Worm (Caenorhabditis elegans) whole organism, L1 larva: ENCODE data around the gene col-156.

Source experiments
- C04F5.9 ChIP-seq: sonication (generic microtip); optimal IDR thresholded peaks from 2 replicates; lab custom pipeline; 2016; ENCODE audit warnings: missing genetic modification characterization, missing compliant biosample characterization
- ceh-88 ChIP-seq: fragments of 200-800 bp; sonication (Bioruptor generic); IDR thresholded peaks from 2 replicates; pipeline ENCODE4 v1.3.6; 2022; ENCODE audit warnings: missing genetic modification characterization, missing compliant biosample characterization
- dsc-1 ChIP-seq: sonication (generic microtip); optimal IDR thresholded peaks from 2 replicates; lab custom pipeline; 2016; ENCODE audit warnings: mild to moderate bottlenecking, missing genetic modification characterization, missing compliant biosample characterization
- elt-3 ChIP-seq, 6 experiments: fragments of 150-350 bp in 1 of 6; sonication (generic microtip); optimal IDR thresholded peaks; 2 replicates each; lab custom pipeline; 2017 to 2018; ENCODE audit warnings: missing biosample characterization in 6 of 6, missing genetic modification characterization in 6 of 6, inconsistent platforms in 1 of 6
- ets-5 ChIP-seq: fragments of 200-800 bp; sonication (Bioruptor generic); IDR thresholded peaks from 2 replicates; pipeline ENCODE4 v1.3.6; 2022; ENCODE audit warnings: missing genetic modification characterization, missing compliant biosample characterization
- fkh-10 ChIP-seq: sonication (generic microtip); optimal IDR thresholded peaks from 2 replicates; lab custom pipeline; 2017; ENCODE audit warnings: missing biosample characterization, missing genetic modification reagents, missing genetic modification characterization
- hlh-4 ChIP-seq: sonication (generic microtip); optimal IDR thresholded peaks from 2 replicates; lab custom pipeline; 2016; ENCODE audit warnings: mild to moderate bottlenecking, missing genetic modification characterization, missing compliant biosample characterization
- hpl-2 ChIP-seq: fragments of 150-350 bp; optimal IDR thresholded peaks from 2 replicates; lab custom pipeline; 2014; ENCODE audit warnings: missing biosample characterization, missing genetic modification reagents, missing genetic modification characterization
- isw-1 ChIP-seq: fragments of 200-800 bp; sonication (Bioruptor generic); IDR thresholded peaks from 2 replicates; pipeline ENCODE4 v1.3.6; 2022; ENCODE audit warnings: missing genetic modification characterization, missing compliant biosample characterization
- jun-1 ChIP-seq: fragments of 150-350 bp; optimal IDR thresholded peaks from 2 replicates; lab custom pipeline; 2014; ENCODE audit warnings: missing biosample characterization, missing genetic modification reagents, missing genetic modification characterization
- lin-15B ChIP-seq: fragments of 150-350 bp; sonication (generic microtip); optimal IDR thresholded peaks from 3 replicates; lab custom pipeline; 2014; ENCODE audit warnings: missing biosample characterization, missing genetic modification characterization
- nhr-12 ChIP-seq: sonication (generic microtip); optimal IDR thresholded peaks from 2 replicates; lab custom pipeline; 2017; ENCODE audit warnings: missing biosample characterization, missing genetic modification characterization
- nhr-19 ChIP-seq: fragments of 200-800 bp; sonication (Bioruptor generic); conservative IDR thresholded peaks from 2 replicates; pipeline ENCODE4 v1.3.6; 2022; ENCODE audit warnings: missing genetic modification characterization, missing compliant biosample characterization
- nhr-237 ChIP-seq: fragments of 150-350 bp; optimal IDR thresholded peaks from 2 replicates; lab custom pipeline; 2014; ENCODE audit warnings: missing biosample characterization, missing genetic modification characterization
- pag-3 ChIP-seq: sonication (generic microtip); optimal IDR thresholded peaks from 2 replicates; lab custom pipeline; 2017; ENCODE audit warnings: missing genetic modification characterization, mild to moderate bottlenecking, missing compliant biosample characterization, antibody characterized with exemption, borderline replicate concordance; ENCODE audit not compliant: insufficient read depth
- snu-23 ChIP-seq: sonication (generic microtip); optimal IDR thresholded peaks from 2 replicates; lab custom pipeline; 2016; ENCODE audit warnings: missing genetic modification characterization, missing compliant biosample characterization
- tlp-1 ChIP-seq: fragments of 150-350 bp; optimal IDR thresholded peaks from 2 replicates; lab custom pipeline; 2014; ENCODE audit warnings: missing biosample characterization, missing genetic modification characterization
- ztf-4 ChIP-seq: fragments of 150-350 bp; optimal IDR thresholded peaks from 2 replicates; lab custom pipeline; 2014; ENCODE audit warnings: missing biosample characterization, missing genetic modification characterization

col-156 gene

ce11 chrV:11403059-11403458 lies 47.1 kb downstream of the col-156 start (continued):
- TF ChIP-seq ets-5 (GFP tag; lab: Robert Waterston, UW) (no peak), hlh-4 (no peak), fkh-10 (GFP tag; lab: Kevin White, UChicago) (no peak), lin-15B (tag; lab: Kevin White, UChicago) (no peak)

- no peak for TF ChIP-seq C04F5.9 (tag; lab: Kevin White, UChicago)
- TF ChIP-seq isw-1 (GFP tag; lab: Robert Waterston, UW): no peak
- TF ChIP-seq ceh-88 (GFP tag; lab: Robert Waterston, UW): no peak
- TF ChIP-seq elt-3 (tag; optimal IDR thresholded peaks at IDR 0.05; lab: Kevin White, UChicago): no peak
- no peak for TF ChIP-seq nhr-12 (tag; lab: Kevin White, UChicago)
- TF ChIP-seq dsc-1 (tag; lab: Kevin White, UChicago): no peak
- TF ChIP-seq lin-15B (tag; lab: Kevin White, UChicago): no peak
- no peak for TF ChIP-seq snu-23 (GFP tag; lab: Kevin White, UChicago)
- TF ChIP-seq hlh-4: no peak
- TF ChIP-seq jun-1 (tag; lab: Kevin White, UChicago): no peak
- TF ChIP-seq nhr-237 (tag; lab: Kevin White, UChicago): no peak
- TF ChIP-seq tlp-1 (tag; lab: Kevin White, UChicago): no peak
- no peak for TF ChIP-seq hpl-2
- TF ChIP-seq nhr-19 (GFP tag; lab: Robert Waterston, UW): no peak
- TF ChIP-seq fkh-10 (GFP tag; lab: Kevin White, UChicago): no peak
- no peak for TF ChIP-seq pag-3 (tag; lab: Kevin White, UChicago)
- no peak for TF ChIP-seq ztf-4 (tag; lab: Kevin White, UChicago)
- TF ChIP-seq, all 84 proteins: peak for 0
Measured at ce11 chrV:11402610-11403009, 47.5 kb downstream of the col-156 start, which contains the start of gene nas-19. nas-19 (minus strand) TSS chrV:11402710.
